Fruit fly (Drosophila melanogaster) whole organism, embryonic: ENCODE measurements around the gene CG10638.

ENCODE experiments used
- CG10274 ChIP-seq: fragments of 200-800 bp; sonication (Bioruptor generic); optimal IDR thresholded peaks from 3 replicates; lab custom pipeline; 2017; ENCODE audit warnings: missing biosample characterization, mild to moderate bottlenecking, missing genetic modification characterization
- CG12299 ChIP-seq: fragments of 200-800 bp; sonication (Bioruptor generic); optimal IDR thresholded peaks from 2 replicates; lab custom pipeline; 2018; ENCODE audit warnings: missing biosample characterization, mild to moderate bottlenecking, missing genetic modification characterization
- CG12769 ChIP-seq: fragments of 200-800 bp; sonication (Bioruptor generic); optimal IDR thresholded peaks from 2 replicates; lab custom pipeline; 2019; ENCODE audit warnings: missing biosample characterization, mild to moderate bottlenecking, missing genetic modification characterization, moderate library complexity
- CG14441 ChIP-seq: fragments of 200-800 bp; sonication (Bioruptor generic); IDR thresholded peaks from 2 replicates; pipeline ENCODE4 v1.3.6; 2022; ENCODE audit warnings: missing biosample characterization, missing genetic modification characterization
- CG14860 ChIP-seq: fragments of 200-800 bp; sonication (Bioruptor generic); IDR thresholded peaks from 3 replicates; pipeline ENCODE4 v1.3.6; 2022; ENCODE audit warnings: missing biosample characterization, missing genetic modification characterization; ENCODE audit not compliant: partially characterized antibody
- CG17186 ChIP-seq: fragments of 200-800 bp; sonication (Bioruptor generic); optimal IDR thresholded peaks from 3 replicates; lab custom pipeline; 2017; ENCODE audit warnings: missing biosample characterization, missing genetic modification reagents, missing genetic modification characterization
- CG17328 ChIP-seq: fragments of 200-800 bp; sonication (Bioruptor generic); IDR thresholded peaks from 2 replicates; pipeline ENCODE4 v1.3.6; 2022; ENCODE audit warnings: missing biosample characterization, missing genetic modification characterization
- CG17361 ChIP-seq: fragments of 200-800 bp; sonication (Bioruptor generic); IDR thresholded peaks from 3 replicates; pipeline ENCODE4 v1.3.6; 2022; ENCODE audit warnings: missing biosample characterization, missing genetic modification characterization
- CG2712 ChIP-seq: fragments of 200-800 bp; optimal IDR thresholded peaks from 3 replicates; lab custom pipeline; 2019; ENCODE audit warnings: missing biosample characterization, mild to moderate bottlenecking, missing genetic modification characterization, moderate library complexity
- CG31441 ChIP-seq: fragments of 200-800 bp; sonication (Bioruptor generic); IDR thresholded peaks from 2 replicates; pipeline ENCODE4 v1.3.6; 2022; ENCODE audit warnings: missing biosample characterization, missing genetic modification characterization
- CG33557 ChIP-seq: fragments of 200-800 bp; sonication (Bioruptor generic); optimal IDR thresholded peaks from 2 replicates; lab custom pipeline; 2019; ENCODE audit warnings: missing biosample characterization, mild to moderate bottlenecking, missing genetic modification characterization, moderate library complexity
- CG3726 ChIP-seq: fragments of 200-800 bp; sonication (Bioruptor generic); IDR thresholded peaks from 3 replicates; pipeline ENCODE4, ENCODE4 v1.3.6; 2022; ENCODE audit warnings: missing biosample characterization, missing genetic modification characterization
- CG4854 ChIP-seq: fragments of 200-800 bp; sonication (Bioruptor generic); optimal IDR thresholded peaks from 2 replicates; lab custom pipeline; 2016; ENCODE audit warnings: missing biosample characterization, missing genetic modification characterization, inconsistent platforms
- CG6272 ChIP-seq: fragments of 200-800 bp; sonication (Bioruptor generic); IDR thresholded peaks from 2 replicates; pipeline ENCODE4 v1.3.6; 2022; ENCODE audit warnings: missing biosample characterization, missing genetic modification characterization
- CG6654 ChIP-seq: fragments of 200-800 bp; sonication (Bioruptor generic); optimal IDR thresholded peaks from 2 replicates; lab custom pipeline; 2017; ENCODE audit warnings: missing biosample characterization, mild to moderate bottlenecking, missing genetic modification characterization
- CG6683 ChIP-seq: fragments of 200-800 bp; sonication (Bioruptor generic); optimal IDR thresholded peaks from 2 replicates; lab custom pipeline; 2017; ENCODE audit warnings: missing biosample characterization, mild to moderate bottlenecking, missing genetic modification characterization, missing genetic modification reagents
- CG6689 ChIP-seq: fragments of 200-800 bp; sonication (Bioruptor generic); IDR thresholded peaks from 2 replicates; pipeline ENCODE4 v1.3.6; 2022; ENCODE audit warnings: missing biosample characterization, missing genetic modification characterization
- CG6813 ChIP-seq: fragments of 200-800 bp; sonication (Bioruptor generic); optimal IDR thresholded peaks from 2 replicates; lab custom pipeline; 2017; ENCODE audit warnings: missing biosample characterization, missing genetic modification characterization, mild to moderate bottlenecking, moderate library complexity, missing genetic modification reagents
- CG7357 ChIP-seq: fragments of 200-800 bp; sonication (Bioruptor generic); IDR thresholded peaks from 3 replicates; pipeline ENCODE4 v1.3.6; 2022; ENCODE audit warnings: missing biosample characterization, missing genetic modification characterization
- CG8359 ChIP-seq: fragments of 200-800 bp; sonication (Bioruptor generic); optimal IDR thresholded peaks from 2 replicates; lab custom pipeline; 2017; ENCODE audit warnings: missing biosample characterization, mild to moderate bottlenecking, missing genetic modification characterization, borderline replicate concordance
- D ChIP-seq, 2 experiments: fragments of 200-800 bp in 1 of 2; fragments of >200 bp in 1 of 2; sonication (Bioruptor generic) in 1 of 2; optimal IDR thresholded peaks; 2 replicates in 1 of 2; 3 replicates in 1 of 2; lab custom pipeline; 2017; ENCODE audit warnings: mild to moderate bottlenecking in 1 of 2, missing biosample characterization in 1 of 2, missing genetic modification characterization in 1 of 2, missing genetic modification reagents in 1 of 2
- Fer2 ChIP-seq: fragments of 200-800 bp; sonication (Bioruptor generic); optimal IDR thresholded peaks from 2 replicates; lab custom pipeline; 2018; ENCODE audit warnings: missing biosample characterization, mild to moderate bottlenecking, missing genetic modification characterization, moderate library complexity
- HHEX ChIP-seq: fragments of 200-800 bp; sonication (Bioruptor generic); optimal IDR thresholded peaks from 3 replicates; lab custom pipeline; 2017; ENCODE audit warnings: missing biosample characterization, mild to moderate bottlenecking, missing genetic modification characterization, missing genetic modification reagents
- HLH4C ChIP-seq: fragments of 200-800 bp; sonication (Bioruptor generic); IDR thresholded peaks from 3 replicates; pipeline ENCODE4 v1.3.6; 2022; ENCODE audit warnings: missing biosample characterization, missing genetic modification characterization; ENCODE audit not compliant: partially characterized antibody
- HmgD ChIP-seq: fragments of 200-800 bp; sonication (Bioruptor generic); optimal IDR thresholded peaks from 3 replicates; lab custom pipeline; 2016; ENCODE audit warnings: missing biosample characterization, missing genetic modification characterization
- Hr39 ChIP-seq: fragments of >200 bp; optimal IDR thresholded peaks from 2 replicates; lab custom pipeline; 2017
- Lhr ChIP-seq: fragments of 200-800 bp; sonication (Bioruptor generic); optimal IDR thresholded peaks from 3 replicates; lab custom pipeline; 2017; ENCODE audit warnings: mild to moderate bottlenecking, missing biosample characterization, missing genetic modification reagents, missing genetic modification characterization
- MTF-1 ChIP-seq: fragments of 200-800 bp; sonication (Bioruptor generic); optimal IDR thresholded peaks from 2 replicates; lab custom pipeline; 2018; ENCODE audit warnings: missing biosample characterization, mild to moderate bottlenecking, missing genetic modification characterization, borderline replicate concordance
- Nf-YA ChIP-seq: fragments of 200-800 bp; sonication (Bioruptor generic); IDR thresholded peaks from 2 replicates; pipeline ENCODE4 v1.3.6; 2022; ENCODE audit warnings: missing biosample characterization, missing genetic modification characterization
- Nf-YB ChIP-seq: fragments of 200-800 bp; sonication (Bioruptor generic); optimal IDR thresholded peaks from 3 replicates; lab custom pipeline; 2019; ENCODE audit warnings: missing biosample characterization, mild to moderate bottlenecking, missing genetic modification characterization, moderate library complexity
- Rx ChIP-seq: fragments of 200-800 bp; sonication (Bioruptor generic); IDR thresholded peaks from 2 replicates; pipeline ENCODE4 v1.3.6; 2022; ENCODE audit warnings: missing biosample characterization, missing genetic modification characterization
- Xrp1 ChIP-seq: fragments of 200-800 bp; sonication (Bioruptor generic); IDR thresholded peaks from 2 replicates; pipeline ENCODE4 v1.3.6; 2022; ENCODE audit warnings: missing biosample characterization, missing genetic modification characterization
- dmrt99B ChIP-seq: fragments of 200-800 bp; sonication (Bioruptor generic); optimal IDR thresholded peaks from 2 replicates; lab custom pipeline; 2018; ENCODE audit warnings: missing biosample characterization, mild to moderate bottlenecking, missing genetic modification characterization, moderate library complexity
- fd64A ChIP-seq: fragments of 200-800 bp; sonication (Bioruptor generic); optimal IDR thresholded peaks from 3 replicates; lab custom pipeline; 2018; ENCODE audit warnings: missing biosample characterization, mild to moderate bottlenecking, missing genetic modification characterization
- gce ChIP-seq: fragments of 200-800 bp; sonication (Bioruptor generic); IDR thresholded peaks from 3 replicates; pipeline ENCODE4 v1.3.6; 2022; ENCODE audit warnings: missing biosample characterization, missing genetic modification characterization
- gro ChIP-seq: fragments of 200-800 bp; sonication (Bioruptor generic); optimal IDR thresholded peaks from 2 replicates; lab custom pipeline; 2016; ENCODE audit warnings: missing biosample characterization, missing genetic modification characterization
- jing ChIP-seq: fragments of 200-800 bp; sonication (Bioruptor generic); optimal IDR thresholded peaks from 2 replicates; lab custom pipeline; 2018; ENCODE audit warnings: missing biosample characterization, mild to moderate bottlenecking, missing genetic modification characterization
- mirr ChIP-seq: fragments of 200-800 bp; sonication (Bioruptor generic); optimal IDR thresholded peaks from 3 replicates; lab custom pipeline; 2018; ENCODE audit warnings: missing biosample characterization, mild to moderate bottlenecking, missing genetic modification characterization
- nerfin-1 ChIP-seq: fragments of 200-800 bp; sonication (Bioruptor generic); optimal IDR thresholded peaks from 3 replicates; lab custom pipeline; 2019; ENCODE audit warnings: missing biosample characterization, mild to moderate bottlenecking, missing genetic modification characterization, moderate library complexity
- odd ChIP-seq: fragments of 200-800 bp; sonication (Bioruptor generic); optimal IDR thresholded peaks from 2 replicates; lab custom pipeline; 2017; ENCODE audit warnings: missing biosample characterization, mild to moderate bottlenecking, missing genetic modification characterization
- pnt ChIP-seq: fragments of 200-800 bp; sonication (Bioruptor generic); optimal IDR thresholded peaks from 3 replicates; lab custom pipeline; 2016; ENCODE audit warnings: missing biosample characterization, missing genetic modification characterization
- sens-2 ChIP-seq: fragments of 200-800 bp; sonication (Bioruptor generic); IDR thresholded peaks from 2 replicates; pipeline ENCODE4 v1.3.6; 2022; ENCODE audit warnings: missing biosample characterization, missing genetic modification characterization
- sim ChIP-seq: fragments of 200-800 bp; sonication (Bioruptor generic); IDR thresholded peaks from 2 replicates; pipeline ENCODE4 v1.3.6; 2022; ENCODE audit warnings: missing biosample characterization, missing genetic modification characterization
- tin ChIP-seq: fragments of 200-800 bp; sonication (Bioruptor generic); optimal IDR thresholded peaks from 3 replicates; lab custom pipeline; 2016; ENCODE audit warnings: missing biosample characterization, missing genetic modification characterization
- tio ChIP-seq: fragments of 200-800 bp; sonication (Bioruptor generic); optimal IDR thresholded peaks from 2 replicates; lab custom pipeline; 2017; ENCODE audit warnings: missing biosample characterization, missing genetic modification characterization, inconsistent platforms
- tll ChIP-seq, 2 experiments: fragments of 200-800 bp in 1 of 2; fragments of >200 bp in 1 of 2; sonication (Bioruptor generic) in 1 of 2; optimal IDR thresholded peaks; 2 replicates each; lab custom pipeline; 2017 to 2019; ENCODE audit warnings: missing biosample characterization in 2 of 2, missing genetic modification characterization in 2 of 2, mild to moderate bottlenecking in 1 of 2, moderate library complexity in 1 of 2
- usp ChIP-seq: fragments of >200 bp; optimal IDR thresholded peaks from 2 replicates; lab custom pipeline; 2017; ENCODE audit warnings: missing biosample characterization, missing genetic modification characterization
- wor ChIP-seq: fragments of 200-800 bp; sonication (Bioruptor generic); IDR thresholded peaks from 2 replicates; pipeline ENCODE4 v1.3.6; 2022; ENCODE audit warnings: missing biosample characterization, missing genetic modification characterization
- zfh2 ChIP-seq: fragments of 200-800 bp; sonication (Bioruptor generic); optimal IDR thresholded peaks from 2 replicates; lab custom pipeline; 2016; ENCODE audit warnings: missing biosample characterization, missing genetic modification characterization

CG10638 gene

DNA sequence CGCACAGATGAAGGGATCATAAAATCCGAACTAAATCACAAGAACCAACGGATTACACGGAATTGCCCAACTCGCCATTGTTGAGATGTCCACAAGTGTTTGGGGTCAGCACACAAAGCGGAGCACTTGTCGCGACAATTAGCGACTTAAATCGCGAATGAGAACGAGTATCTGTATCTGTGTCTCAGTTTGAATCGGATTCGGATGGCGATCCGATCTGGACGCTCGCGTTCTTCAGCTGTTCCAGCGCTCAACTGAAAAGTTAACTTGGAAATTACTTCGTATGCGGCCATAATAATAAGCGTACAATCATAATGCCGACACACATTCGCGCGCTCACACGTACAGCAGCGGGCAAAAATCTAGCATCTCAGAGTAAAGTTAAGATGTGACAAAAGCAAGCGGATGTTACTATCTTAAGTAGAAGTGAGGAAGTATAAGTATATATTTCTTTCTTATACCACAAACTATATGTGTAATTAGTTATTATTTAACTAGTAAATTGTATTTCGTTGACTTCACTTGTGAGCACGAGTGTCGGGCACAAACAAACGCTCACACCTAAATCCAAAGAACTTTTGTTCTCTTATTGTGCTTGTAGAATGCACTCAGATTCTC, 10.6 kb downstream of the CG10638 start, which contains the start of gene CG10660 (continued):
- peak; percentile 12 for TF ChIP-seq CG10274 (GFP tag; lab: Kevin White, UChicago)
- peak; percentile 66 for TF ChIP-seq Lhr
- peak; percentile 84 for TF ChIP-seq gce (GFP tag; lab: Robert Waterston, UW)
- TF ChIP-seq tin (GFP tag; lab: Kevin White, UChicago), result peak; percentile 84
- peak; percentile 73 for TF ChIP-seq Nf-YB (GFP tag; lab: Kevin White, UChicago)
- TF ChIP-seq CG6272, result no peak
- peak; percentile 68 for TF ChIP-seq sens-2 (GFP tag; lab: Robert Waterston, UW)
- peak; percentile 68 for TF ChIP-seq fd64A (GFP tag; lab: Kevin White, UChicago)
- peak; percentile 78 for TF ChIP-seq CG6654 (GFP tag; lab: Kevin White, UChicago)
- peak; percentile 55 for TF ChIP-seq zfh2
- peak; percentile 93 for TF ChIP-seq CG31441 (GFP tag; lab: Robert Waterston, UW)
- peak; percentile 70 for TF ChIP-seq nerfin-1
- TF ChIP-seq wor, result peak; percentile 86
- peak; percentile 82 for TF ChIP-seq Nf-YA
- no peak for TF ChIP-seq usp (GFP tag; lab: Kevin White, UChicago)
- peak; percentile 82 for TF ChIP-seq CG6689
- TF ChIP-seq CG12299 (tag; lab: Kevin White, UChicago), result peak; percentile 80
- TF ChIP-seq CG33557 (GFP tag; lab: Kevin White, UChicago), result peak; percentile 52
- peak; percentile 89 for TF ChIP-seq odd (GFP tag; lab: Kevin White, UChicago)
- TF ChIP-seq CG8359 (GFP tag; lab: Kevin White, UChicago), result peak; percentile 73
- TF ChIP-seq tio, result peak; percentile 70
- peak; percentile 82 for TF ChIP-seq Rx (GFP tag; lab: Robert Waterston, UW)
- TF ChIP-seq dmrt99B, result peak; percentile 94
- no peak for TF ChIP-seq HmgD (GFP tag; lab: Kevin White, UChicago)
- TF ChIP-seq mirr, result peak; percentile 13
- TF ChIP-seq CG14441 (GFP tag; lab: Robert Waterston, UW), result peak; percentile 82
- no peak for TF ChIP-seq Hr39 (lab: Kevin White, UChicago)
- 0 out of 3 replicates have a peak, but pooled peaks have one; percentile 53 for TF ChIP-seq CG3726 (GFP tag; lab: Robert Waterston, UW)
- TF ChIP-seq CG4854 (GFP tag; lab: Kevin White, UChicago), result peak; percentile 77
- TF ChIP-seq CG14860 (GFP tag; lab: Robert Waterston, UW), result no peak
- TF ChIP-seq CG6683 (GFP tag; lab: Kevin White, UChicago), result peak; percentile 56
- TF ChIP-seq CG6813 (GFP tag; lab: Kevin White, UChicago), result peak; percentile 78
- peak; percentile 81 for TF ChIP-seq jing (GFP tag; lab: Kevin White, UChicago)
- TF ChIP-seq CG17186 (GFP tag; lab: Kevin White, UChicago), result peak; percentile 49
- TF ChIP-seq tll (GFP tag; optimal IDR thresholded peaks at IDR 0.05; lab: Kevin White, UChicago), result no peak
- no peak for TF ChIP-seq Fer2
- no peak for TF ChIP-seq D (optimal IDR thresholded peaks at IDR 0.05; lab: Kevin White, UChicago)
- peak; percentile 88 for TF ChIP-seq D (GFP tag; optimal IDR thresholded peaks at IDR 0.05; lab: Kevin White, UChicago)
- TF ChIP-seq CG12769, result peak; percentile 90
- peak; percentile 60 for TF ChIP-seq pnt
- TF ChIP-seq CG7357, result peak; percentile 73
- peak; percentile 82 for TF ChIP-seq HHEX (GFP tag; lab: Kevin White, UChicago)
- no peak for TF ChIP-seq HLH4C (GFP tag; lab: Robert Waterston, UW)
- peak; percentile 93 for TF ChIP-seq CG17328 (GFP tag; lab: Robert Waterston, UW)
- peak; percentile 87 for TF ChIP-seq CG17361 (GFP tag; lab: Robert Waterston, UW)
- peak; percentile 85 for TF ChIP-seq sim (GFP tag; lab: Robert Waterston, UW)
- TF ChIP-seq MTF-1 (GFP tag; lab: Kevin White, UChicago), result peak; percentile 77
- no peak for TF ChIP-seq gro (GFP tag; lab: Kevin White, UChicago)
- TF ChIP-seq CG2712 (tag; lab: Kevin White, UChicago), result peak; percentile 91
- TF ChIP-seq Xrp1 (GFP tag; lab: Robert Waterston, UW), result peak; percentile 91
